Fruit fly (Drosophila melanogaster) ovary, adult (tissue): ENCODE results near the gene mld.

Experiments used
- CG17801 ChIP-seq: fragments of 200-800 bp; optimal IDR thresholded peaks from 2 replicates; lab custom pipeline; 2019; ENCODE audit warnings: missing biosample characterization, mild to moderate bottlenecking, missing genetic modification characterization, moderate library complexity; ENCODE audit not compliant: partially characterized antibody

Gene mld

dm6 chr3R:24564191-24564798 lies 21.2 kb upstream of the mld start:
- TF ChIP-seq CG17801 (GFP tag; lab: Kevin White, UChicago): no peak

dm6 chr3R:24564799-24565344 lies 20.6 kb upstream of the mld start:
- no peak for TF ChIP-seq CG17801 (GFP tag; lab: Kevin White, UChicago)

- TF ChIP-seq CG17801 (GFP tag; lab: Kevin White, UChicago): peak; percentile 71
These were observed 19.7 kb upstream of the mld start for dm6 chr3R:24565748-24566239.

- TF ChIP-seq CG17801 (GFP tag; lab: Kevin White, UChicago): peak; percentile 38
These were observed 18.6 kb upstream of the mld start for dm6 chr3R:24566756-24567426.

- peak; percentile 32 for TF ChIP-seq CG17801 (GFP tag; lab: Kevin White, UChicago)
These were observed 18.1 kb upstream of the mld start for dm6 chr3R:24567427-24567771.

dm6 chr3R:24568251-24568932 lies 17.1 kb upstream of the mld start:
- no peak for TF ChIP-seq CG17801 (GFP tag; lab: Kevin White, UChicago)

dm6 chr3R:24569669-24570349 lies 15.6 kb upstream of the mld start:
- TF ChIP-seq CG17801 (GFP tag; lab: Kevin White, UChicago): no peak

dm6 chr3R:24571386-24572124 lies 13.9 kb upstream of the mld start:
- peak; percentile 27 for TF ChIP-seq CG17801 (GFP tag; lab: Kevin White, UChicago)

dm6 chr3R:24572540-24573043 lies 12.9 kb upstream of the mld start:
- peak; percentile 97 for TF ChIP-seq CG17801 (GFP tag; lab: Kevin White, UChicago)

dm6 chr3R:24573094-24573732 lies 12.2 kb upstream of the mld start:
- no peak for TF ChIP-seq CG17801 (GFP tag; lab: Kevin White, UChicago)

- TF ChIP-seq CG17801 (GFP tag; lab: Kevin White, UChicago): no peak
These were observed 11.3 kb upstream of the mld start for dm6 chr3R:24574123-24574522.

dm6 chr3R:24575109-24575508 lies 10.3 kb upstream of the mld start:
- no peak for TF ChIP-seq CG17801 (GFP tag; lab: Kevin White, UChicago)

- peak; percentile 64 for TF ChIP-seq CG17801 (GFP tag; lab: Kevin White, UChicago)
These were observed 9.6 kb upstream of the mld start for dm6 chr3R:24575787-24576413.
